Fruit fly (Drosophila melanogaster): Measurements from ENCODE around the gene CG16781.

Gene CG16781

DNA sequence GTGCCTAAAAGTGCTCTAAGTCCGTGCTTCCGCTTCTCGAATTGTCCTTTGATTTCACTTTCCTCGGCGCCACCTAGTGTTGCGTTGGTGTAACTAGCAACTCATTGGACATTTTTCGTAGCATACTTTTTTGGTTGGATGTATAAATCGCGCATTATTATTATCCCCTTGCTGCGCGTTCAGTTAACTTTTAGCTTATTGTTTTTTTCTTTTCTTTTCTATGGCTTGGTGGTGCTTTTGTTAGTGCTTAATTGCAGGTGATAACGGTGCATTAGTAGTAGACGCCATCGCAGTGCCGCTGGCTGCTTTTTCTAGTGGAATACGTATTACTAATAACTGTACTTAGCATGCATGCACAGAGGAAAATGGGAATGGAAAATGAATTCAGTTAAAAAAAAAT, 17.2 kb upstream of the CG16781 start (continued):
- peak; percentile 19 for TF ChIP-seq CG17359 (tag; optimal IDR thresholded peaks at IDR 0.05)
- TF ChIP-seq Dip2 (GFP tag; IDR thresholded peaks at IDR 0.05): peak; percentile 82
- TF ChIP-seq disco-r (GFP tag; optimal IDR thresholded peaks at IDR 0.05): no peak
- TF ChIP-seq repo (GFP tag; optimal IDR thresholded peaks at IDR 0.05): no peak

DNA sequence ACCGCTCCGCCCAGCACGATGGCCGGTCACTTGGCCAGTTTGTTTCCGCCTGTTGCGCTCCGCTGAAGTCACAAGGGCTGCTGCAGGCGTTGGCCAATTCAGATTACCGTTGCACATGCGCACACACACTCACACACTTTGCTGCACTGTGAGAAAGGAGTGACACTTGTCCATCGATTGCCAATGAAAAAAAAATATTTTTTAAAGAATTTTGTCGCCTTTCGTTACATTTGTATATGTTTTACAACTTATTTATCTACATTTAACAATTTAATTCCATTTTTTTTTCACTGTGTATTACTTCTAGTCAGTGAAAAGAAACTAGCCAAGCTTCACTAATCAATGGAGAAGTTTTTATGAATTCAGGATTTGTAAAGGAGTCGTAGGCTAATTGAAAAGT, 12.2 kb upstream of the CG16781 start:
- TF ChIP-seq emc (GFP tag; optimal IDR thresholded peaks at IDR 0.05): no peak
- TF ChIP-seq repo (GFP tag; optimal IDR thresholded peaks at IDR 0.05): no peak
- TF ChIP-seq CG2889 (GFP tag; IDR thresholded peaks at IDR 0.05): no peak
- TF ChIP-seq inv (GFP tag; IDR thresholded peaks at IDR 0.05; ENCODE audit: partially characterized antibody): no peak
- TF ChIP-seq sna (GFP tag; IDR thresholded peaks at IDR 0.05; ENCODE audit: partially characterized antibody): no peak
- TF ChIP-seq CG4617 (GFP tag; optimal IDR thresholded peaks at IDR 0.05; ENCODE audit: borderline replicate concordance): no peak
- TF ChIP-seq Bdp1 (GFP tag; optimal IDR thresholded peaks at IDR 0.05): no peak
- no peak for TF ChIP-seq hb (GFP tag; IDR thresholded peaks at IDR 0.05; ENCODE audit: partially characterized antibody)
- no peak for TF ChIP-seq Dip3 (GFP tag; optimal IDR thresholded peaks at IDR 0.05)
- no peak for TF ChIP-seq NC2β (GFP tag; optimal IDR thresholded peaks at IDR 0.05)
- no peak for TF ChIP-seq unc-4 (GFP tag; IDR thresholded peaks at IDR 0.05; ENCODE audit: partially characterized antibody)
- TF ChIP-seq Adf1 (GFP tag; IDR thresholded peaks at IDR 0.05): no peak
- peak; percentile 17; the same call in 1 of the 2 replicates for TF ChIP-seq HLH3B (GFP tag; IDR thresholded peaks at IDR 0.05)
- peak; percentile 55 for TF ChIP-seq dmrt11E (tag; optimal IDR thresholded peaks at IDR 0.05)
- peak; percentile 11 for TF ChIP-seq D19A (tag; optimal IDR thresholded peaks at IDR 0.05)
- TF ChIP-seq Fer1 (GFP tag; optimal IDR thresholded peaks at IDR 0.05): no peak
- no peak for TF ChIP-seq Dip2 (GFP tag; IDR thresholded peaks at IDR 0.05)
- no peak for TF ChIP-seq CG2199 (GFP tag; IDR thresholded peaks at IDR 0.05)
- no peak for TF ChIP-seq pzg (GFP tag; optimal IDR thresholded peaks at IDR 0.05)
- TF ChIP-seq nerfin-2 (GFP tag; IDR thresholded peaks at IDR 0.05; ENCODE audit: partially characterized antibody): no peak
- TF ChIP-seq Kr (GFP tag; optimal IDR thresholded peaks at IDR 0.05): no peak
- TF ChIP-seq CG10274 (GFP tag; optimal IDR thresholded peaks at IDR 0.05): no peak
- TF ChIP-seq CG9727 (GFP tag; optimal IDR thresholded peaks at IDR 0.05): peak; percentile 50
- TF ChIP-seq CG15269 (tag; optimal IDR thresholded peaks at IDR 0.05): peak; percentile 39
- peak; percentile 0 for TF ChIP-seq CG3407 (GFP tag; optimal IDR thresholded peaks at IDR 0.05)
- no peak for TF ChIP-seq CG7372 (GFP tag; IDR thresholded peaks at IDR 0.05)
- TF ChIP-seq Mrtf (GFP tag; IDR thresholded peaks at IDR 0.05): no peak
- TF ChIP-seq CG8281 (tag; optimal IDR thresholded peaks at IDR 0.05): no peak
- no peak for TF ChIP-seq Opbp (GFP tag; IDR thresholded peaks at IDR 0.05; ENCODE audit: partially characterized antibody)
- TF ChIP-seq dimm (GFP tag; IDR thresholded peaks at IDR 0.05): no peak
- no peak for TF ChIP-seq cato (GFP tag; optimal IDR thresholded peaks at IDR 0.05; ENCODE audit: borderline replicate concordance)
- TF ChIP-seq ara (GFP tag; IDR thresholded peaks at IDR 0.05): 0 out of 2 replicates have a peak, but pooled peaks have one; percentile 15
- no peak for TF ChIP-seq Bgb (GFP tag; IDR thresholded peaks at IDR 0.05; ENCODE audit: partially characterized antibody)
- TF ChIP-seq HHEX (GFP tag; optimal IDR thresholded peaks at IDR 0.05): peak; percentile 8
- TF ChIP-seq CG11093 (GFP tag; IDR thresholded peaks at IDR 0.05): no peak
- peak; percentile 38 for TF ChIP-seq CG14710 (tag; optimal IDR thresholded peaks at IDR 0.05)
- no peak for TF ChIP-seq croc (GFP tag; conservative IDR thresholded peaks at IDR 0.05)
- no peak for TF ChIP-seq grn (GFP tag; optimal IDR thresholded peaks at IDR 0.05)
- peak; percentile 66 for TF ChIP-seq CG11504 (tag; optimal IDR thresholded peaks at IDR 0.05)
- TF ChIP-seq row (GFP tag; IDR thresholded peaks at IDR 0.05): peak; percentile 49; the same call in 2 of the 3 replicates
- no peak for TF ChIP-seq sqz (GFP tag; optimal IDR thresholded peaks at IDR 0.05)
- no peak for TF ChIP-seq scrt (GFP tag; optimal IDR thresholded peaks at IDR 0.05)
- TF ChIP-seq Rfx (GFP tag; IDR thresholded peaks at IDR 0.05): no peak
- TF ChIP-seq en (GFP tag; optimal IDR thresholded peaks at IDR 0.05): no peak
- TF ChIP-seq CG8089 (GFP tag; optimal IDR thresholded peaks at IDR 0.05): peak; percentile 25
- no peak for TF ChIP-seq eyg (GFP tag; optimal IDR thresholded peaks at IDR 0.05)
- no peak for TF ChIP-seq CG1529 (GFP tag; optimal IDR thresholded peaks at IDR 0.05)
